Worm (Caenorhabditis elegans) whole organism, young adult: ENCODE data around the gene F59B2.14.

Experiments
- B0035.1 ChIP-seq: sonication (generic microtip); optimal IDR thresholded peaks from 2 replicates; lab custom pipeline; 2016; ENCODE audit warnings: missing genetic modification characterization, mild to moderate bottlenecking, missing compliant biosample characterization, missing genotype, missing genetic modification reagents
- B0261.1 ChIP-seq: sonication (generic microtip); optimal IDR thresholded peaks from 2 replicates; lab custom pipeline; 2016; ENCODE audit warnings: mild to moderate bottlenecking, missing genetic modification characterization, moderate library complexity, missing compliant biosample characterization
- B0336.3 ChIP-seq: fragments of 200-800 bp; sonication (Bioruptor generic); IDR thresholded peaks from 2 replicates; pipeline ENCODE4 v1.3.6; 2022; ENCODE audit warnings: missing genetic modification characterization, missing compliant biosample characterization
- C06A6.2 ChIP-seq: fragments of 200-800 bp; sonication (Bioruptor generic); conservative IDR thresholded peaks from 2 replicates; pipeline ENCODE4 v1.3.6; 2022; ENCODE audit warnings: missing genetic modification characterization, missing compliant biosample characterization
- D2030.7 ChIP-seq: fragments of 200-800 bp; sonication (Bioruptor generic); IDR thresholded peaks from 2 replicates; pipeline ENCODE4 v1.3.6; 2022; ENCODE audit warnings: missing genetic modification reagents, missing genetic modification characterization, missing compliant biosample characterization
- F22D6.2 ChIP-seq: sonication (generic microtip); optimal IDR thresholded peaks from 2 replicates; lab custom pipeline; 2016; ENCODE audit warnings: mild to moderate bottlenecking, missing genetic modification characterization, missing compliant biosample characterization
- F49E8.2 ChIP-seq: sonication (generic microtip); optimal IDR thresholded peaks from 3 replicates; lab custom pipeline; 2017; ENCODE audit warnings: missing genetic modification characterization, mild to moderate bottlenecking, missing compliant biosample characterization, antibody characterized with exemption, moderate library complexity; ENCODE audit not compliant: insufficient read depth
- F55B11.4 ChIP-seq: sonication (generic microtip); optimal IDR thresholded peaks from 2 replicates; lab custom pipeline; 2016; ENCODE audit warnings: missing compliant biosample characterization, missing genetic modification characterization, borderline replicate concordance; ENCODE audit not compliant: insufficient read depth
- F57A8.1 ChIP-seq: fragments of 200-800 bp; sonication (Bioruptor generic); optimal IDR thresholded peaks from 2 replicates; lab custom pipeline; 2018; ENCODE audit warnings: mild to moderate bottlenecking, missing genetic modification characterization, moderate library complexity, missing compliant biosample characterization
- T07F8.4 ChIP-seq: sonication (generic microtip); optimal IDR thresholded peaks from 2 replicates; lab custom pipeline; 2016; ENCODE audit warnings: mild to moderate bottlenecking, missing genetic modification characterization, moderate library complexity, missing compliant biosample characterization
- Y56A3A.18 ChIP-seq: fragments of 200-800 bp; sonication (Bioruptor generic); IDR thresholded peaks from 2 replicates; pipeline ENCODE4 v1.3.6; 2022; ENCODE audit warnings: missing genetic modification reagents, missing genetic modification characterization, missing compliant biosample characterization
- Y79H2A.3 ChIP-seq: fragments of 200-800 bp; sonication (Bioruptor generic); conservative IDR thresholded peaks from 2 replicates; pipeline ENCODE4 v1.3.6; 2022; ENCODE audit warnings: missing genetic modification reagents, missing genetic modification characterization, missing compliant biosample characterization
- Y95B8A.8 ChIP-seq: fragments of 200-800 bp; sonication (Bioruptor generic); IDR thresholded peaks from 2 replicates; pipeline ENCODE4 v1.3.6; 2022; ENCODE audit warnings: missing genetic modification reagents, missing genetic modification characterization, missing compliant biosample characterization
- akir-1 ChIP-seq: fragments of 200-800 bp; sonication (Bioruptor generic); optimal IDR thresholded peaks from 2 replicates; lab custom pipeline; 2018; ENCODE audit warnings: mild to moderate bottlenecking, missing genetic modification characterization, moderate library complexity, missing compliant biosample characterization
- attf-3 ChIP-seq: fragments of 200-800 bp; sonication (Bioruptor generic); conservative IDR thresholded peaks from 2 replicates; pipeline ENCODE4 v1.3.6; 2022; ENCODE audit warnings: missing genetic modification reagents, missing genetic modification characterization, missing compliant biosample characterization
- attf-5 ChIP-seq: fragments of 200-800 bp; sonication (Bioruptor generic); optimal IDR thresholded peaks from 2 replicates; lab custom pipeline; 2018; ENCODE audit warnings: mild to moderate bottlenecking, missing genetic modification characterization, missing compliant biosample characterization
- ccch-3 ChIP-seq: fragments of 200-800 bp; sonication (Bioruptor generic); optimal IDR thresholded peaks from 2 replicates; lab custom pipeline; 2018; ENCODE audit warnings: mild to moderate bottlenecking, missing genetic modification characterization, missing compliant biosample characterization
- ceh-100 ChIP-seq: fragments of 200-800 bp; sonication (Bioruptor generic); IDR thresholded peaks from 2 replicates; pipeline ENCODE4 v1.3.6; 2022; ENCODE audit warnings: missing genetic modification reagents, missing genetic modification characterization, missing compliant biosample characterization
- ceh-27 ChIP-seq: fragments of 200-800 bp; sonication (Bioruptor generic); optimal IDR thresholded peaks from 2 replicates; lab custom pipeline; 2018; ENCODE audit warnings: mild to moderate bottlenecking, missing genetic modification characterization, moderate library complexity, missing compliant biosample characterization
- ceh-58 ChIP-seq: fragments of 200-800 bp; sonication (Bioruptor generic); IDR thresholded peaks from 2 replicates; pipeline ENCODE4 v1.3.6; 2022; ENCODE audit warnings: missing genetic modification characterization, missing compliant biosample characterization
- dox-1 ChIP-seq: fragments of 200-800 bp; sonication (Bioruptor generic); IDR thresholded peaks from 2 replicates; pipeline ENCODE4 v1.3.6; 2022; ENCODE audit warnings: missing genetic modification reagents, missing genetic modification characterization, missing compliant biosample characterization
- hlh-12 ChIP-seq: sonication (generic microtip); optimal IDR thresholded peaks from 2 replicates; lab custom pipeline; 2016; ENCODE audit warnings: missing genetic modification characterization, missing compliant biosample characterization
- hrde-1 ChIP-seq: sonication (generic microtip); optimal IDR thresholded peaks from 2 replicates; lab custom pipeline; 2016; ENCODE audit warnings: missing genetic modification characterization, mild to moderate bottlenecking, missing compliant biosample characterization, moderate library complexity, missing genotype, missing genetic modification reagents, borderline replicate concordance
- lin-35 ChIP-seq, 3 experiments: fragments of 150-350 bp in 2 of 3; sonication (generic microtip) in 1 of 3; optimal IDR thresholded peaks; 2 replicates each; lab custom pipeline; 2014 to 2018; ENCODE audit warnings: missing biosample characterization in 3 of 3, missing genetic modification characterization in 3 of 3, missing genetic modification reagents in 3 of 3
- lin-54 ChIP-seq: fragments of 200-800 bp; sonication (Bioruptor generic); optimal IDR thresholded peaks from 2 replicates; lab custom pipeline; 2018; ENCODE audit warnings: mild to moderate bottlenecking, missing genetic modification characterization, missing compliant biosample characterization
- lir-1 ChIP-seq: fragments of 200-800 bp; sonication (Bioruptor generic); conservative IDR thresholded peaks from 2 replicates; pipeline ENCODE4 v1.3.6; 2022; ENCODE audit warnings: missing genetic modification reagents, missing genetic modification characterization, missing compliant biosample characterization
- nfya-1 ChIP-seq: sonication (generic microtip); optimal IDR thresholded peaks from 2 replicates; lab custom pipeline; 2017; ENCODE audit warnings: antibody characterized with exemption, missing compliant biosample characterization, missing genetic modification characterization, borderline replicate concordance; ENCODE audit not compliant: insufficient read depth
- nfyb-1 ChIP-seq: fragments of 200-800 bp; sonication (Bioruptor generic); IDR thresholded peaks from 2 replicates; pipeline ENCODE4 v1.3.6; 2022; ENCODE audit warnings: missing genetic modification reagents, missing genetic modification characterization, missing compliant biosample characterization
- nhr-27 ChIP-seq: fragments of 200-800 bp; sonication (Bioruptor generic); optimal IDR thresholded peaks from 2 replicates; lab custom pipeline; 2018; ENCODE audit warnings: mild to moderate bottlenecking, missing genetic modification characterization, moderate library complexity, missing compliant biosample characterization
- nhr-80 ChIP-seq: sonication (generic microtip); optimal IDR thresholded peaks from 2 replicates; lab custom pipeline; 2016; ENCODE audit warnings: missing genetic modification characterization, missing compliant biosample characterization
- rcor-1 ChIP-seq: fragments of 200-800 bp; sonication (Bioruptor generic); IDR thresholded peaks from 2 replicates; pipeline ENCODE4 v1.3.6; 2022; ENCODE audit warnings: missing genetic modification reagents, missing genetic modification characterization, missing compliant biosample characterization
- snpc-1.1 ChIP-seq: sonication (generic microtip); optimal IDR thresholded peaks from 2 replicates; lab custom pipeline; 2017; ENCODE audit warnings: missing genetic modification characterization, mild to moderate bottlenecking, missing compliant biosample characterization, antibody characterized with exemption, moderate library complexity, missing genotype, missing genetic modification reagents; ENCODE audit not compliant: insufficient read depth
- snpc-3.4 ChIP-seq: sonication (generic microtip); optimal IDR thresholded peaks from 2 replicates; lab custom pipeline; 2017; ENCODE audit warnings: missing genetic modification characterization, mild to moderate bottlenecking, missing compliant biosample characterization, antibody characterized with exemption, moderate library complexity, missing genotype, missing genetic modification reagents
- snpc-4 ChIP-seq, 5 experiments: fragments of 150-350 bp in 1 of 5; sonication (generic microtip) in 4 of 5; optimal IDR thresholded peaks; 2 replicates each; lab custom pipeline; 2014 to 2018; ENCODE audit warnings: missing genetic modification characterization in 5 of 5, missing biosample characterization in 3 of 5, antibody characterized with exemption in 2 of 5, mild to moderate bottlenecking in 2 of 5, missing compliant biosample characterization in 2 of 5, missing genotype in 2 of 5, moderate library complexity in 2 of 5, missing genetic modification reagents in 1 of 5
- somi-1 ChIP-seq: fragments of 200-800 bp; sonication (Bioruptor generic); optimal IDR thresholded peaks from 2 replicates; lab custom pipeline; 2018; ENCODE audit warnings: mild to moderate bottlenecking, missing genetic modification characterization, missing compliant biosample characterization
- sptf-2 ChIP-seq: fragments of 200-800 bp; sonication (Bioruptor generic); optimal IDR thresholded peaks from 2 replicates; lab custom pipeline; 2018; ENCODE audit warnings: mild to moderate bottlenecking, missing genetic modification characterization, missing compliant biosample characterization
- unc-130 ChIP-seq: sonication (generic microtip); optimal IDR thresholded peaks from 2 replicates; lab custom pipeline; 2016; ENCODE audit warnings: missing genetic modification reagents, missing genetic modification characterization, missing compliant biosample characterization
- xnd-1 ChIP-seq: sonication (generic microtip); optimal IDR thresholded peaks from 2 replicates; lab custom pipeline; 2016; ENCODE audit warnings: missing genotype, missing genetic modification reagents, missing genetic modification characterization, missing compliant biosample characterization
- zim-3 ChIP-seq: sonication (generic microtip); optimal IDR thresholded peaks from 2 replicates; lab custom pipeline; 2017; ENCODE audit warnings: mild to moderate bottlenecking, missing genetic modification characterization, moderate library complexity, missing compliant biosample characterization
- ztf-3 ChIP-seq: fragments of 200-800 bp; sonication (Bioruptor generic); optimal IDR thresholded peaks from 2 replicates; lab custom pipeline; 2018; ENCODE audit warnings: mild to moderate bottlenecking, missing genetic modification characterization, missing compliant biosample characterization

Gene F59B2.14

ce11 chrIII:9022535-9022934 lies at the start of gene F59B2.14:
Gene F59B2.14 (minus strand): TSS chrIII:9022635.
- TF ChIP-seq F22D6.2 = no peak
- no peak for TF ChIP-seq Y56A3A.18
- no peak for TF ChIP-seq attf-3 (GFP tag; lab: Robert Waterston, UW)
- no peak for TF ChIP-seq snpc-4 (GFP tag; optimal IDR thresholded peaks at IDR 0.05; lab: Kevin White, UChicago)
- no peak for TF ChIP-seq snpc-4 (tag; optimal IDR thresholded peaks at IDR 0.05; lab: Kevin White, UChicago)
- no peak for TF ChIP-seq nfya-1
- TF ChIP-seq dox-1 (GFP tag; lab: Robert Waterston, UW) = no peak
- TF ChIP-seq D2030.7 (GFP tag; lab: Robert Waterston, UW) = no peak
- TF ChIP-seq snpc-1.1 = no peak
- TF ChIP-seq nfyb-1 (GFP tag; lab: Robert Waterston, UW) = no peak
- TF ChIP-seq unc-130 (GFP tag; lab: Kevin White, UChicago) = no peak
- no peak for TF ChIP-seq ceh-100 (GFP tag; lab: Robert Waterston, UW)
- no peak for TF ChIP-seq somi-1 (GFP tag; lab: Kevin White, UChicago)

DNA sequence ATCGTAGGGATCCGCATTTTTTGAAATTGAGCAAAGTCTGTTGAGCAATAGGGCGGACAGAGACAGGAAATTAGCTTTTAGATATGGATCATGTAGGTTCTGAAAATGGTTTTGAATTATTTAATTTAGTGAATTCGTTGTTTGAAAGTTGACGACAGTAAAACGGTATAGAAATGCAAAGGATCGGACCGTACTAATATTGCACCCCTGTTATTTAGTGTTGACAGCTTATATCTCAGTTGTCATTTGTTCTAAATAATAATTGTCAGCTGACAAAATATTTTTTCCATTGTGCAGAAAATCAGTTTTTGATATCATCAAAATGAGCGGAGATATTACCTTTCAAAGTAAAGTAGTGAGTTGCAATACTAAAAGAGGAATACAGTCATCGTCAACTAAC lies 48.9 kb upstream of the F59B2.14 start, which contains the start of gene lin-12:
lin-12 (minus strand) TSS at position 101 of the 400 bp plus-strand sequence.
- TF ChIP-seq unc-130 (GFP tag; lab: Kevin White, UChicago) (no peak), T07F8.4 (tag; lab: Kevin White, UChicago) (no peak), hrde-1 (tag; lab: Kevin White, UChicago) (no peak), sptf-2 (GFP tag; lab: Kevin White, UChicago) (no peak), xnd-1 (tag; lab: Kevin White, UChicago) (no peak), C06A6.2 (GFP tag; lab: Robert Waterston, UW) (no peak), lin-54 (GFP tag; lab: Kevin White, UChicago) (no peak), B0261.1 (tag; lab: Kevin White, UChicago) (no peak), F49E8.2 (tag; lab: Kevin White, UChicago) (no peak), B0336.3 (GFP tag; lab: Robert Waterston, UW) (no peak), Y95B8A.8 (GFP tag; lab: Robert Waterston, UW) (no peak), lir-1 (GFP tag; lab: Robert Waterston, UW) (no peak), nhr-80 (tag; lab: Kevin White, UChicago) (no peak)

- TF ChIP-seq attf-5 (no peak), snpc-3.4 (tag; lab: Kevin White, UChicago) (no peak), T07F8.4 (tag; lab: Kevin White, UChicago) (no peak), ceh-58 (no peak), snpc-1.1 (no peak), B0035.1 (no peak), F55B11.4 (tag; lab: Kevin White, UChicago) (no peak), zim-3 (tag; lab: Kevin White, UChicago) (no peak), ceh-27 (GFP tag; lab: Kevin White, UChicago) (no peak), hlh-12 (tag; lab: Kevin White, UChicago) (no peak), nhr-27 (tag; lab: Kevin White, UChicago) (no peak), ccch-3 (GFP tag; lab: Kevin White, UChicago) (no peak), rcor-1 (GFP tag; lab: Robert Waterston, UW) (no peak), ztf-3 (GFP tag; lab: Kevin White, UChicago) (no peak), lin-35 (GFP tag; optimal IDR thresholded peaks at IDR 0.05; lab: Kevin White, UChicago) (no peak), Y79H2A.3 (GFP tag; lab: Robert Waterston, UW) (no peak), akir-1 (GFP tag; lab: Kevin White, UChicago) (no peak), F57A8.1 (GFP tag; lab: Kevin White, UChicago) (no peak)
These were observed 47.3 kb upstream of the F59B2.14 start for ce11 chrIII:9069712-9070111.
